Worm (Caenorhabditis elegans) whole organism, L2 larva: ENCODE measurements around the gene gst-16.
A peak's percentile ranks its signal among the peaks of the same experiment; 100 is the strongest.

Source experiments
- C34F6.9 ChIP-seq: fragments of 150-350 bp; optimal IDR thresholded peaks from 2 replicates; lab custom pipeline; 2014; ENCODE audit warnings: missing biosample characterization, missing genetic modification characterization
- F13H6.1 ChIP-seq: sonication (generic microtip); optimal IDR thresholded peaks from 2 replicates; lab custom pipeline; 2016; ENCODE audit warnings: missing genetic modification characterization, missing compliant biosample characterization
- R02D3.7 ChIP-seq: fragments of 150-350 bp; optimal IDR thresholded peaks from 2 replicates; lab custom pipeline; 2014; ENCODE audit warnings: missing biosample characterization, missing genetic modification characterization
- ZK546.5 ChIP-seq: sonication (generic microtip); optimal IDR thresholded peaks from 2 replicates; lab custom pipeline; 2017; ENCODE audit warnings: missing biosample characterization, missing genetic modification characterization
- alr-1 ChIP-seq: fragments of 150-350 bp; optimal IDR thresholded peaks from 2 replicates; lab custom pipeline; 2014; ENCODE audit warnings: missing biosample characterization, missing genetic modification characterization
- blmp-1 ChIP-seq: sonication (generic microtip); optimal IDR thresholded peaks from 2 replicates; lab custom pipeline; 2017; ENCODE audit warnings: missing genetic modification characterization, mild to moderate bottlenecking, missing compliant biosample characterization, antibody characterized with exemption, moderate library complexity; ENCODE audit not compliant: insufficient read depth
- ceh-16 ChIP-seq: fragments of 150-350 bp; optimal IDR thresholded peaks from 2 replicates; lab custom pipeline; 2014; ENCODE audit warnings: missing biosample characterization, missing genetic modification characterization
- crh-2 ChIP-seq: sonication (generic microtip); optimal IDR thresholded peaks from 2 replicates; lab custom pipeline; 2017; ENCODE audit warnings: missing biosample characterization, missing genetic modification characterization
- dmd-4 ChIP-seq: sonication (generic microtip); optimal IDR thresholded peaks from 2 replicates; lab custom pipeline; 2017; ENCODE audit warnings: missing biosample characterization, missing genetic modification characterization
- fos-1 ChIP-seq: fragments of 150-350 bp; optimal IDR thresholded peaks from 2 replicates; lab custom pipeline; 2014; ENCODE audit warnings: missing biosample characterization, missing genetic modification characterization
- gmeb-1 ChIP-seq: fragments of 150-350 bp; optimal IDR thresholded peaks from 2 replicates; lab custom pipeline; 2014; ENCODE audit warnings: missing biosample characterization, missing genetic modification characterization
- lin-11 ChIP-seq: fragments of 150-350 bp; sonication (generic microtip); optimal IDR thresholded peaks from 2 replicates; lab custom pipeline; 2014; ENCODE audit warnings: missing biosample characterization, missing genetic modification characterization, inconsistent platforms, mixed read lengths
- lin-13 ChIP-seq: fragments of 150-350 bp; optimal IDR thresholded peaks from 2 replicates; lab custom pipeline; 2014; ENCODE audit warnings: missing biosample characterization, missing genetic modification reagents, missing genetic modification characterization
- lsy-2 ChIP-seq, 2 experiments: fragments of 150-350 bp in 1 of 2; sonication (generic microtip) in 1 of 2; optimal IDR thresholded peaks; 2 replicates each; lab custom pipeline; 2014 to 2017; ENCODE audit warnings: missing biosample characterization in 2 of 2, missing genetic modification characterization in 2 of 2
- mab-5 ChIP-seq: fragments of 150-350 bp; optimal IDR thresholded peaks from 2 replicates; lab custom pipeline; 2014; ENCODE audit warnings: missing biosample characterization, missing genetic modification characterization
- mbf-1 ChIP-seq: sonication (generic microtip); optimal IDR thresholded peaks from 2 replicates; lab custom pipeline; 2017; ENCODE audit warnings: missing biosample characterization, missing genetic modification characterization
- mdl-1 ChIP-seq, 2 experiments: fragments of 150-350 bp in 1 of 2; sonication (generic microtip) in 1 of 2; optimal IDR thresholded peaks; 2 replicates each; lab custom pipeline; 2017; ENCODE audit warnings: missing biosample characterization in 2 of 2, missing genetic modification characterization in 2 of 2
- nhr-10 ChIP-seq: sonication (generic microtip); optimal IDR thresholded peaks from 2 replicates; lab custom pipeline; 2017; ENCODE audit warnings: missing biosample characterization, missing genetic modification characterization
- nhr-11 ChIP-seq: fragments of 150-350 bp; optimal IDR thresholded peaks from 2 replicates; lab custom pipeline; 2014; ENCODE audit warnings: missing biosample characterization, missing genetic modification characterization
- nhr-129 ChIP-seq: fragments of 150-350 bp; optimal IDR thresholded peaks from 2 replicates; lab custom pipeline; 2014; ENCODE audit warnings: missing biosample characterization, missing genetic modification characterization
- nhr-21 ChIP-seq: fragments of 150-350 bp; optimal IDR thresholded peaks from 2 replicates; lab custom pipeline; 2014; ENCODE audit warnings: missing biosample characterization, missing genetic modification characterization
- nhr-23 ChIP-seq: fragments of 150-350 bp; optimal IDR thresholded peaks from 2 replicates; lab custom pipeline; 2014; ENCODE audit warnings: missing biosample characterization, missing genetic modification reagents, missing genetic modification characterization
- nhr-237 ChIP-seq: fragments of 150-350 bp; optimal IDR thresholded peaks from 2 replicates; lab custom pipeline; 2014; ENCODE audit warnings: missing biosample characterization, missing genetic modification characterization
- nhr-25 ChIP-seq: fragments of 150-350 bp; sonication (generic microtip); optimal IDR thresholded peaks from 3 replicates; lab custom pipeline; 2014; ENCODE audit warnings: missing biosample characterization, missing genetic modification characterization
- nhr-6 ChIP-seq: fragments of 150-350 bp; optimal IDR thresholded peaks from 2 replicates; lab custom pipeline; 2014; ENCODE audit warnings: missing biosample characterization, missing genetic modification characterization
- nhr-77 ChIP-seq: fragments of 150-350 bp; optimal IDR thresholded peaks from 2 replicates; lab custom pipeline; 2014; ENCODE audit warnings: missing biosample characterization, missing genetic modification characterization
- peb-1 ChIP-seq: fragments of 150-350 bp; optimal IDR thresholded peaks from 2 replicates; lab custom pipeline; 2014; ENCODE audit warnings: missing biosample characterization, missing genetic modification characterization
- sem-4 ChIP-seq: fragments of 150-350 bp; optimal IDR thresholded peaks from 2 replicates; lab custom pipeline; 2014; ENCODE audit warnings: missing biosample characterization, missing genetic modification reagents, missing genetic modification characterization
- skn-1 ChIP-seq: sonication (generic microtip); optimal IDR thresholded peaks from 2 replicates; lab custom pipeline; 2017; ENCODE audit warnings: missing biosample characterization, missing genetic modification characterization
- sma-3 ChIP-seq: sonication (generic microtip); optimal IDR thresholded peaks from 2 replicates; lab custom pipeline; 2016; ENCODE audit warnings: missing genetic modification reagents, missing genetic modification characterization, missing compliant biosample characterization
- snpc-4 ChIP-seq: fragments of 150-350 bp; optimal IDR thresholded peaks from 2 replicates; lab custom pipeline; 2014; ENCODE audit warnings: missing biosample characterization, missing genetic modification characterization
- unc-39 ChIP-seq: fragments of 150-350 bp; optimal IDR thresholded peaks from 2 replicates; lab custom pipeline; 2014; ENCODE audit warnings: missing biosample characterization, missing genetic modification characterization
- unc-55 ChIP-seq: fragments of 150-350 bp; sonication (generic microtip); optimal IDR thresholded peaks from 3 replicates; lab custom pipeline; 2014; ENCODE audit warnings: missing biosample characterization, missing genetic modification reagents, missing genetic modification characterization
- unc-62 ChIP-seq: fragments of 150-350 bp; optimal IDR thresholded peaks from 2 replicates; lab custom pipeline; 2014; ENCODE audit warnings: missing biosample characterization, missing genetic modification reagents, missing genetic modification characterization
- zag-1 ChIP-seq: fragments of 150-350 bp; optimal IDR thresholded peaks from 2 replicates; lab custom pipeline; 2014; ENCODE audit warnings: missing biosample characterization, missing genetic modification characterization
- ztf-11 ChIP-seq: sonication (generic microtip); optimal IDR thresholded peaks from 2 replicates; lab custom pipeline; 2017; ENCODE audit warnings: missing biosample characterization, missing genetic modification characterization
- ztf-4 ChIP-seq: fragments of 150-350 bp; optimal IDR thresholded peaks from 2 replicates; lab custom pipeline; 2014; ENCODE audit warnings: missing biosample characterization, missing genetic modification characterization

The gst-16 gene

DNA sequence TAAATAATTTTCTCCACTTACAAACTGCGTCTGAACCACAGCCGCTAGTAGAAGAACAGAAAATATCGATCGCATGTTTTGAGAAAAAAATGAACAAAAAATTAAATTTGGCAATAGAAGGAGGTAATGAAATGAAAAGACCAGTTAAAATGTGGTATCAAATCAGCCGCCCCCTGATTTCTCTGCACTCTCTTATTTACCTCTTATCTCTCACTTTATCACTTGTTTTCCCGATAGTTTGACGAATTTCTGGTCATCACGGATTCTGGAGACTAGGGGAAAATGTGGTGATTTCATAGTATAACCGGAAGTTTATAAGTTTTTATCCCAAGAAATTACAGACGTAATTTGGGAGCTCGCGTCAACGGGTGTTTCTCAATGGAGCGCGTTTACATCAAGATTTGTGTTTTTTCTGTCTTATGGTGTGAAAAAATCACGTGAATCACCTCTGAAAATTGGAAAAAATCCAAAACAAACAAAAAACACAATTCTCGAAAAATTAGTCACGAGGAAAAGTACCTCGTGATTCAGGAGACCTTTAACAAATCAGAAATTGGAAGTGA lies 30.5 kb downstream of the gst-16 start, which contains the start of gene clec-146:
clec-146 (minus strand) TSS at position 116 of the 563 bp plus-strand sequence.
- TF ChIP-seq sma-3 (GFP tag; lab: Kevin White, UChicago) (peak; percentile 27), ZK546.5 (tag; lab: Kevin White, UChicago) (no peak)

DNA sequence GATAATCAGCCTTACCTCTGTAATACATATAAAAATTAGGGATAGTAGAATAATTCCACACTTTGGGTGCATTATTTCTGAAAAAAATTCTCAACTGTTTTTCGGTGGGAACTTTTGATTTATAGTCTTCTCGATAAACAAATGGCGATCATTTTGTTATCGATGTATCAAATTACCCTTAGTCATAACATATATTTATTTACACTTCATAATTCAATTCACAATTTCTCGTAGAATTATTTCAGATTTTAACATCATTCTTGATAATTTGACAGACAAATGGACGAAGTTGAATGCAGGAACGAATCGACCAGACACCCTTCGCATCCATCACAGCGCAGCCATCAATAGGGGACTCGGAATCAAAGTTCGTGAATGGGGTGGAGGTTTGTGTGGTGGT lies 33.8 kb downstream of the gst-16 start, which contains the start of gene clec-145:
clec-145 (minus strand) TSS at position 101 of the 400 bp plus-strand sequence.
- no peak for TF ChIP-seq snpc-4 (tag; lab: Kevin White, UChicago)
- TF ChIP-seq nhr-237: no peak
- no peak for TF ChIP-seq dmd-4 (tag; lab: Kevin White, UChicago)
- no peak for TF ChIP-seq crh-2 (tag; lab: Kevin White, UChicago)
- no peak for TF ChIP-seq alr-1 (tag; lab: Kevin White, UChicago)
- no peak for TF ChIP-seq lin-13 (GFP tag; lab: Kevin White, UChicago)
- no peak for TF ChIP-seq lin-11 (tag; lab: Kevin White, UChicago)
- no peak for TF ChIP-seq nhr-23 (tag; lab: Kevin White, UChicago)
- no peak for TF ChIP-seq nhr-10 (tag; lab: Kevin White, UChicago)
- no peak for TF ChIP-seq gmeb-1 (tag; lab: Kevin White, UChicago)
- TF ChIP-seq ztf-11 (tag; lab: Kevin White, UChicago): no peak
- TF ChIP-seq unc-62 (GFP tag; lab: Kevin White, UChicago): no peak

DNA sequence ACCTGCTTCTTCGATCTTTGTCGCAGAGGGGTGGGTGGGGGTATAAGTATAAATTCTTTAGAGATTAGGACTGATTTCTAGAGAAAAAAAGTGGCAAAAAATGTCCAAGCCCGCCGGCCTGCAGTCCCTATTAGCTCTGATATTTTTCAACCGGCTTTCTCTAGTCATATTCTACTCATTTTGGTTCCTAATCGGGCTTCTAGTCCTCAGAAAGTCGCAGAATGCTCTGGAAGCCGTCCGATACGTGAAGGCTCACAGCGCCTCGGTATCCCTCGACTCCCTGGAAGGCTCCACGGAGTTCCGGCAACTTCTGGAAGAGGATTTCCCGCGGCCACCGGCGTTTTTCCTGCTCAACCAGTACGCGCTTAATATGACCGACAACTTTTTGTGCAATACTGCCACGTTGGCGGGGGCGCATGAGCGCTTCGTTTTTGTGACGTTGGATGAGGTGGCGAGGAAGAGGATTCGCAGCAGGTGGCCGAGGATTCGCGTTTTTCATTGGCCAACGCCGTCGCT lies 38.5 kb downstream of the gst-16 start, which contains the start of gene Y48E1B.8:
Y48E1B.8 (plus strand) TSS at position 51 of the 516 bp plus-strand sequence.
- TF ChIP-seq blmp-1 (tag; lab: Kevin White, UChicago): no peak
- TF ChIP-seq nhr-237: no peak
- no peak for TF ChIP-seq ceh-16
- TF ChIP-seq unc-39 (tag; lab: Kevin White, UChicago): no peak
- no peak for TF ChIP-seq nhr-25 (tag; lab: Kevin White, UChicago)
- no peak for TF ChIP-seq lin-11 (tag; lab: Kevin White, UChicago)
- TF ChIP-seq mdl-1 (tag; optimal IDR thresholded peaks at IDR 0.05; lab: Kevin White, UChicago): no peak
- no peak for TF ChIP-seq dmd-4 (tag; lab: Kevin White, UChicago)
- TF ChIP-seq unc-55: no peak
- TF ChIP-seq nhr-6 (tag; lab: Kevin White, UChicago): no peak
- TF ChIP-seq peb-1 (tag; lab: Kevin White, UChicago): no peak

DNA sequence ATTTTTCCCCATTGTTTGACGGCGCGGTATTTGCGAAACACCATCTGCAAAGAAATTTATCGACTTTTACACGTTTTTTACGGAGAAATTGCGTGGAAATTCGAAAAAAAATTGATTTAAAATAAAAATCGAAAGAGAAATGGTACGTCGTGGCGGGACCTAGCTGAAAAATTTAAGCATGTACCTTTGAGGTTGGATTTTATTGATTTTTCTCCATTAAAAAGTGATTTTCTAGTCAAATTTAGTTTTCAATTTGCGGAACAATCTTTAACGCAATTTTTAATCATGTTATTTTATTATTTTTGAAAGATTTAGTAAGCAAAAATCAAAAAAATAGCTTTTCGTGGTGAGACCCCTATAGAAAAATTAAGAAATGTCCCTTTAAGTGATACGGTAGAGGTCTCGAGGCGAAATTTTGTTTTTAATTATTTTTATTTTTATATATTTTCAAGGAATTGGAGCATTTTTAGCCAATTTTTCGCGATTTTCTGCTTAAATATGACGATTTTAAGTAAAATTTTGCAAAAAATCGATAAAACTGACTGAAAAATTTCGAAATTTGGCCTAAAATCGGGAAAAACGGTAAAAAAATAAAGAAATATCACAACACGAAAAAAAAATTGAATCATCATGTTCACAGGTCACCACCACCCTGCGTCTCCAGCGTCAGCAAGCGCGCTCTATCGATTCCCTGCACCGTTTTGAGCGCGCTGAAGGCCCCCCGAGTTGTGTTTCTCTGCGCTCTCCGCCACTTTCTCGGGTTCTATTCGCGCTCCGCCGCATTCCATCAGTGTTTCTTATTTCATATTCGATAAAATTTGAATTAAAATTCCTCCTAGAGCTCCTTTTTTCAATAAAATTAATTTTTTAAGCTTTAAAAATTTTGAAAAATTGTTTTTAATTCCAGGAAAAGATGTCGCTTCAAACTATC lies 49.0 kb downstream of the gst-16 start, which contains the start of the genes mrpl-37 and lin-38:
mrpl-37 (minus strand) TSS at position 51 of the 931 bp plus-strand sequence.
lin-38 (plus strand) TSS at position 908 of the 931 bp plus-strand sequence.
- no peak for TF ChIP-seq nhr-237
- TF ChIP-seq ztf-4 (tag; lab: Kevin White, UChicago): no peak
- peak; percentile 96 for TF ChIP-seq unc-55
- TF ChIP-seq lin-13 (GFP tag; lab: Kevin White, UChicago): peak; percentile 94
- no peak for TF ChIP-seq mbf-1 (tag; lab: Kevin White, UChicago)
- no peak for TF ChIP-seq nhr-21 (tag; lab: Kevin White, UChicago)
- no peak for TF ChIP-seq nhr-77 (tag; lab: Kevin White, UChicago)
- TF ChIP-seq F13H6.1 (tag; lab: Kevin White, UChicago): peak; percentile 52
- TF ChIP-seq zag-1 (tag; lab: Kevin White, UChicago): no peak
- TF ChIP-seq nhr-11 (tag; lab: Kevin White, UChicago): no peak
- TF ChIP-seq nhr-129 (tag; lab: Kevin White, UChicago): peak; percentile 79
- TF ChIP-seq blmp-1 (tag; lab: Kevin White, UChicago): no peak
- TF ChIP-seq fos-1 (tag; lab: Kevin White, UChicago): peak; percentile 22
- TF ChIP-seq nhr-25 (tag; lab: Kevin White, UChicago): no peak
- TF ChIP-seq skn-1 (tag; lab: Kevin White, UChicago): no peak
- peak; percentile 69 for TF ChIP-seq lin-11 (tag; lab: Kevin White, UChicago)
- peak; percentile 68 for TF ChIP-seq crh-2 (tag; lab: Kevin White, UChicago)
- TF ChIP-seq C34F6.9: peak; percentile 65
- TF ChIP-seq mab-5: peak; percentile 7
- peak; percentile 62 for TF ChIP-seq gmeb-1 (tag; lab: Kevin White, UChicago)
- TF ChIP-seq nhr-6 (tag; lab: Kevin White, UChicago): no peak
- TF ChIP-seq R02D3.7 (tag; lab: Kevin White, UChicago): no peak
- TF ChIP-seq sem-4: peak; percentile 22
- TF ChIP-seq lsy-2 (tag; optimal IDR thresholded peaks at IDR 0.05; lab: Kevin White, UChicago): peak; percentile 30 to 79
- TF ChIP-seq snpc-4 (tag; lab: Kevin White, UChicago): peak; percentile 66
- peak; percentile 31 for TF ChIP-seq ceh-16
- no peak for TF ChIP-seq dmd-4 (tag; lab: Kevin White, UChicago)
